Worm (Caenorhabditis elegans) whole organism, L4/young adult: Measurements from ENCODE around the gene F45D3.1.

Experiments used
- W03F9.2 ChIP-seq: fragments of 150-350 bp; optimal IDR thresholded peaks from 2 replicates; lab custom pipeline; 2014; ENCODE audit warnings: missing biosample characterization, missing genetic modification characterization
- dao-5 ChIP-seq: sonication (generic microtip); optimal IDR thresholded peaks from 2 replicates; lab custom pipeline; 2016; ENCODE audit warnings: missing genotype, missing genetic modification characterization, moderate library complexity, missing compliant biosample characterization
- him-1 ChIP-seq: sonication (generic microtip); optimal IDR thresholded peaks from 2 replicates; lab custom pipeline; 2016; ENCODE audit warnings: missing genotype, missing genetic modification reagents, missing genetic modification characterization, missing compliant biosample characterization

- TF ChIP-seq him-1 (tag; lab: Kevin White, UChicago) (no peak), dao-5 (tag; lab: Kevin White, UChicago) (no peak), W03F9.2 (tag; lab: Kevin White, UChicago) (no peak)
Observed at ce11 chrV:12536409-12537038, 9.7 kb downstream of the F45D3.1 start.
